Worm (Caenorhabditis elegans): ENCODE data around the gene srd-5.
A peak's percentile ranks its signal among the peaks of the same experiment; 100 is the strongest.

ce11 chrIV:5654693-5655092 lies 19.6 kb downstream of the srd-5 start:
- no peak for TF ChIP-seq spr-3 (GFP tag; optimal IDR thresholded peaks at IDR 0.05)
- TF ChIP-seq hmg-1.1 (GFP tag; IDR thresholded peaks at IDR 0.05), result no peak
- TF ChIP-seq jun-1 (tag; optimal IDR thresholded peaks at IDR 0.05), result no peak
- TF ChIP-seq zip-2 (tag; optimal IDR thresholded peaks at IDR 0.05), result no peak
- TF ChIP-seq ZK546.5 (tag; optimal IDR thresholded peaks at IDR 0.05), result no peak
- no peak for TF ChIP-seq fkh-10 (GFP tag; optimal IDR thresholded peaks at IDR 0.05)
- TF ChIP-seq unc-62 (GFP tag; optimal IDR thresholded peaks at IDR 0.05 in 1 of 2), result peak in 1 of 2 experiments; percentile 95
- TF ChIP-seq unc-62 (tag; optimal IDR thresholded peaks at IDR 0.05), result no peak
- no peak for TF ChIP-seq mdl-1 (tag; optimal IDR thresholded peaks at IDR 0.05)
- no peak for TF ChIP-seq nhr-102 (tag; optimal IDR thresholded peaks at IDR 0.05)
